Fruit fly (Drosophila melanogaster) whole organism, adult: Measurements from ENCODE around the gene CG6980.

ENCODE experiments used
- CG11617 ChIP-seq: fragments of 200-800 bp; sonication (Bioruptor generic); optimal IDR thresholded peaks from 2 replicates; lab custom pipeline; 2017; ENCODE audit warnings: mild to moderate bottlenecking, missing biosample characterization, missing genetic modification reagents, missing genetic modification characterization
- CG14711 ChIP-seq: fragments of 200-800 bp; sonication (Bioruptor generic); optimal IDR thresholded peaks from 2 replicates; lab custom pipeline; 2018; ENCODE audit warnings: missing biosample characterization, mild to moderate bottlenecking, missing genetic modification characterization, moderate library complexity
- CG1620 ChIP-seq: fragments of 200-800 bp; sonication (Bioruptor generic); optimal IDR thresholded peaks from 2 replicates; lab custom pipeline; 2016; ENCODE audit warnings: missing biosample characterization, missing genetic modification characterization
- CG5204 ChIP-seq: fragments of 200-800 bp; sonication (Bioruptor generic); optimal IDR thresholded peaks from 2 replicates; lab custom pipeline; 2016; ENCODE audit warnings: missing biosample characterization, missing genetic modification characterization
- CG7101 ChIP-seq: fragments of 200-800 bp; sonication (Bioruptor generic); optimal IDR thresholded peaks from 2 replicates; lab custom pipeline; 2018; ENCODE audit warnings: missing biosample characterization, mild to moderate bottlenecking, missing genetic modification characterization, moderate library complexity
- Clk ChIP-seq: fragments of 200-800 bp; sonication (Bioruptor generic); optimal IDR thresholded peaks from 2 replicates; lab custom pipeline; 2017; ENCODE audit warnings: missing biosample characterization, missing genetic modification characterization
- Crg-1 ChIP-seq: fragments of 200-800 bp; sonication (Bioruptor generic); optimal IDR thresholded peaks from 2 replicates; lab custom pipeline; 2016; ENCODE audit warnings: missing biosample characterization, missing genetic modification characterization
- Hr96 ChIP-seq: fragments of 200-800 bp; sonication (Bioruptor generic); optimal IDR thresholded peaks from 2 replicates; lab custom pipeline; 2016; ENCODE audit warnings: missing biosample characterization, missing genetic modification characterization
- cnc ChIP-seq, 2 experiments: fragments of >200 bp; optimal IDR thresholded peaks; 2 replicates each; lab custom pipeline; 2017
- ovo ChIP-seq: fragments of 200-800 bp; sonication (Bioruptor generic); optimal IDR thresholded peaks from 2 replicates; lab custom pipeline; 2016; ENCODE audit warnings: missing biosample characterization, missing genetic modification characterization
- tj ChIP-seq: fragments of 200-800 bp; sonication (Bioruptor generic); optimal IDR thresholded peaks from 3 replicates; lab custom pipeline; 2017; ENCODE audit warnings: missing biosample characterization, mild to moderate bottlenecking, missing genetic modification characterization, moderate library complexity
- toe ChIP-seq: fragments of 200-800 bp; sonication (Bioruptor generic); optimal IDR thresholded peaks from 2 replicates; lab custom pipeline; 2016; ENCODE audit warnings: missing biosample characterization, missing genetic modification characterization

dm6 chr3R:24798595-24798994 lies 8.8 kb upstream of the CG6980 start:
- TF ChIP-seq CG7101 (tag; lab: Kevin White, UChicago) = peak; percentile 36
- no peak for TF ChIP-seq ovo
- no peak for TF ChIP-seq CG5204 (GFP tag; lab: Kevin White, UChicago)
- no peak for TF ChIP-seq Crg-1 (GFP tag; lab: Kevin White, UChicago)
- no peak for TF ChIP-seq tj (GFP tag; lab: Kevin White, UChicago)
- TF ChIP-seq CG14711 = no peak
- TF ChIP-seq Clk (GFP tag; lab: Kevin White, UChicago) = no peak
- TF ChIP-seq cnc (optimal IDR thresholded peaks at IDR 0.05; lab: Kevin White, UChicago) = no peak
- no peak for TF ChIP-seq CG11617 (GFP tag; lab: Kevin White, UChicago)
- TF ChIP-seq CG1620 (GFP tag; lab: Kevin White, UChicago) = no peak
- no peak for TF ChIP-seq Hr96
- TF ChIP-seq toe = no peak
